Worm (Caenorhabditis elegans): ENCODE data around the gene T14B4.19.

Gene T14B4.19

ce11 chrII:6706552-6707091 is 6.1 kb downstream of the T14B4.19 start:
- no peak for TF ChIP-seq lin-11 (tag; optimal IDR thresholded peaks at IDR 0.05)
- TF ChIP-seq zag-1 (tag; optimal IDR thresholded peaks at IDR 0.05), result no peak
- no peak for TF ChIP-seq unc-39 (tag; optimal IDR thresholded peaks at IDR 0.05)
- TF ChIP-seq lsy-2 (tag; optimal IDR thresholded peaks at IDR 0.05), result no peak
- TF ChIP-seq sma-3 (GFP tag; optimal IDR thresholded peaks at IDR 0.05), result no peak
- TF ChIP-seq ztf-11 (tag; optimal IDR thresholded peaks at IDR 0.05), result no peak
- no peak for TF ChIP-seq ceh-82 (tag; optimal IDR thresholded peaks at IDR 0.05)
- TF ChIP-seq blmp-1 (tag; optimal IDR thresholded peaks at IDR 0.05; ENCODE audit: insufficient read depth), result no peak
- TF ChIP-seq elt-3 (tag; optimal IDR thresholded peaks at IDR 0.05), result no peak
- TF ChIP-seq nhr-10 (tag; optimal IDR thresholded peaks at IDR 0.05), result no peak
- no peak for TF ChIP-seq dmd-4 (tag; optimal IDR thresholded peaks at IDR 0.05)

ce11 chrII:6705593-6706228 is 7.0 kb downstream of the T14B4.19 start, which contains the start of gene rpy-1:
Gene rpy-1 (minus strand): TSS chrII:6705643.
- no peak for TF ChIP-seq alr-1 (tag; optimal IDR thresholded peaks at IDR 0.05)
- TF ChIP-seq ztf-4 (tag; optimal IDR thresholded peaks at IDR 0.05), result no peak
- TF ChIP-seq ztf-1 (GFP tag; conservative IDR thresholded peaks at IDR 0.05), result no peak
- peak; percentile 59 for TF ChIP-seq mab-5 (tag; optimal IDR thresholded peaks at IDR 0.05)
- no peak for TF ChIP-seq ceh-16 (tag; optimal IDR thresholded peaks at IDR 0.05)
- no peak for TF ChIP-seq nhr-25 (tag; optimal IDR thresholded peaks at IDR 0.05)
- TF ChIP-seq gmeb-1 (tag; optimal IDR thresholded peaks at IDR 0.05), result no peak
- TF ChIP-seq nhr-10 (tag; optimal IDR thresholded peaks at IDR 0.05), result no peak
- no peak for TF ChIP-seq ztf-11 (tag; optimal IDR thresholded peaks at IDR 0.05)
- TF ChIP-seq nhr-129 (tag; optimal IDR thresholded peaks at IDR 0.05), result peak; percentile 66
- TF ChIP-seq unc-39 (tag; optimal IDR thresholded peaks at IDR 0.05), result no peak
- TF ChIP-seq nhr-77 (tag; optimal IDR thresholded peaks at IDR 0.05), result no peak
- TF ChIP-seq crh-2 (tag; optimal IDR thresholded peaks at IDR 0.05), result no peak
- TF ChIP-seq nhr-11 (tag; optimal IDR thresholded peaks at IDR 0.05), result no peak
- no peak for TF ChIP-seq lin-13 (GFP tag; optimal IDR thresholded peaks at IDR 0.05)
- TF ChIP-seq C34F6.9 (tag; optimal IDR thresholded peaks at IDR 0.05), result peak; percentile 36
- peak; percentile 42 for TF ChIP-seq F13H6.1 (tag; optimal IDR thresholded peaks at IDR 0.05)
- TF ChIP-seq nhr-6 (tag; optimal IDR thresholded peaks at IDR 0.05), result no peak
- TF ChIP-seq fos-1 (tag; optimal IDR thresholded peaks at IDR 0.05), result no peak
- TF ChIP-seq elt-1 (tag; optimal IDR thresholded peaks at IDR 0.05), result no peak
- TF ChIP-seq lsy-2 (tag; optimal IDR thresholded peaks at IDR 0.05), result peak in 1 of 2 experiments; percentile 42
- TF ChIP-seq lin-39 (tag; optimal IDR thresholded peaks at IDR 0.05), result no peak
- no peak for TF ChIP-seq dmd-4 (tag; optimal IDR thresholded peaks at IDR 0.05)
- TF ChIP-seq lin-11 (tag; optimal IDR thresholded peaks at IDR 0.05), result no peak
- no peak for TF ChIP-seq skn-1 (tag; optimal IDR thresholded peaks at IDR 0.05)
- TF ChIP-seq unc-55 (GFP tag; optimal IDR thresholded peaks at IDR 0.05), result peak; percentile 79
- TF ChIP-seq nhr-23 (tag; optimal IDR thresholded peaks at IDR 0.05), result no peak

ce11 chrII:6701497-6701896 is 11.2 kb downstream of the T14B4.19 start, which contains the start of gene C18H9.6:
Gene C18H9.6 (minus strand): TSS chrII:6701625.
- TF ChIP-seq crh-2 (tag; optimal IDR thresholded peaks at IDR 0.05) (peak; percentile 14), zag-1 (tag; optimal IDR thresholded peaks at IDR 0.05) (no peak), nhr-23 (tag; optimal IDR thresholded peaks at IDR 0.05) (no peak), snpc-4 (tag; optimal IDR thresholded peaks at IDR 0.05) (no peak), sem-4 (tag; optimal IDR thresholded peaks at IDR 0.05) (no peak), mbf-1 (tag; optimal IDR thresholded peaks at IDR 0.05) (no peak), sma-9 (GFP tag; optimal IDR thresholded peaks at IDR 0.05) (peak; percentile 69), sma-9 (tag; optimal IDR thresholded peaks at IDR 0.05) (no peak), skn-1 (tag; optimal IDR thresholded peaks at IDR 0.05) (peak; percentile 4), C34F6.9 (tag; optimal IDR thresholded peaks at IDR 0.05) (no peak), mab-5 (tag; optimal IDR thresholded peaks at IDR 0.05) (no peak), dmd-4 (tag; optimal IDR thresholded peaks at IDR 0.05) (no peak), fos-1 (tag; optimal IDR thresholded peaks at IDR 0.05) (peak; percentile 85)

ce11 chrII:6698784-6699183 is 13.9 kb downstream of the T14B4.19 start, which contains the start of gene C18H9.1:
Gene C18H9.1 (plus strand): TSS chrII:6699084.
- TF ChIP-seq fos-1 (tag; optimal IDR thresholded peaks at IDR 0.05), result no peak
- TF ChIP-seq nhr-25 (tag; optimal IDR thresholded peaks at IDR 0.05), result no peak
- TF ChIP-seq R02D3.7 (tag; optimal IDR thresholded peaks at IDR 0.05), result no peak
- TF ChIP-seq skn-1 (tag; optimal IDR thresholded peaks at IDR 0.05), result no peak
- TF ChIP-seq unc-55 (GFP tag; optimal IDR thresholded peaks at IDR 0.05), result no peak
- TF ChIP-seq lin-13 (GFP tag; optimal IDR thresholded peaks at IDR 0.05), result no peak
- TF ChIP-seq lin-39 (tag; optimal IDR thresholded peaks at IDR 0.05), result no peak
- no peak for TF ChIP-seq nhr-77 (tag; optimal IDR thresholded peaks at IDR 0.05)
